Fruit fly (Drosophila melanogaster) whole organism, pupa: ENCODE data around the gene Ubc2.
A peak's percentile ranks its signal among the peaks of the same experiment; 100 is the strongest.

Experiments
- CG8301 ChIP-seq: fragments of 200-800 bp; sonication (Bioruptor generic); optimal IDR thresholded peaks from 2 replicates; lab custom pipeline; 2018; ENCODE audit warnings: missing biosample characterization, mild to moderate bottlenecking, missing genetic modification characterization
- D1 ChIP-seq: fragments of 200-800 bp; sonication (Bioruptor generic); optimal IDR thresholded peaks from 2 replicates; lab custom pipeline; 2018; ENCODE audit warnings: missing biosample characterization, mild to moderate bottlenecking, missing genetic modification characterization, moderate library complexity
- Pif1A ChIP-seq: fragments of 200-800 bp; sonication (Bioruptor generic); optimal IDR thresholded peaks from 3 replicates; lab custom pipeline; 2016; ENCODE audit warnings: missing biosample characterization, missing genetic modification characterization
- Snoo ChIP-seq: fragments of 200-800 bp; sonication (Bioruptor generic); optimal IDR thresholded peaks from 3 replicates; lab custom pipeline; 2017; ENCODE audit warnings: missing biosample characterization, mild to moderate bottlenecking, missing genetic modification characterization, inconsistent platforms
- gl ChIP-seq: fragments of 200-800 bp; sonication (Bioruptor generic); optimal IDR thresholded peaks from 2 replicates; lab custom pipeline; 2018; ENCODE audit warnings: missing biosample characterization, mild to moderate bottlenecking, missing genetic modification characterization

dm6 chr2L:10759624-10760023 is 8.2 kb downstream of the Ubc2 start:
- TF ChIP-seq gl (tag; lab: Kevin White, UChicago) (no peak), D1 (no peak), Snoo (tag; lab: Kevin White, UChicago) (no peak), Pif1A (GFP tag; lab: Kevin White, UChicago) (peak; percentile 27), CG8301 (tag; lab: Kevin White, UChicago) (peak; percentile 37)
